Worm (Caenorhabditis elegans) whole organism, L2 larva: ENCODE data around the gene bris-1.

Experiments used
- aly-2 ChIP-seq: fragments of 150-350 bp; optimal IDR thresholded peaks from 2 replicates; lab custom pipeline; 2014; ENCODE audit warnings: missing biosample characterization, missing genetic modification characterization
- egl-27 ChIP-seq: sonication (generic microtip); optimal IDR thresholded peaks from 3 replicates; lab custom pipeline; 2017; ENCODE audit warnings: missing biosample characterization, missing genetic modification reagents, missing genetic modification characterization
- elt-1 ChIP-seq: fragments of 150-350 bp; optimal IDR thresholded peaks from 2 replicates; lab custom pipeline; 2014; ENCODE audit warnings: missing biosample characterization, missing genetic modification characterization
- lin-13 ChIP-seq: fragments of 150-350 bp; optimal IDR thresholded peaks from 2 replicates; lab custom pipeline; 2014; ENCODE audit warnings: missing biosample characterization, missing genetic modification reagents, missing genetic modification characterization
- lin-39 ChIP-seq: fragments of 150-350 bp; optimal IDR thresholded peaks from 2 replicates; lab custom pipeline; 2014; ENCODE audit warnings: missing biosample characterization, missing genetic modification reagents, missing genetic modification characterization
- nhr-12 ChIP-seq: fragments of 150-350 bp; optimal IDR thresholded peaks from 2 replicates; lab custom pipeline; 2014; ENCODE audit warnings: missing biosample characterization, missing genetic modification characterization
- nhr-237 ChIP-seq: fragments of 150-350 bp; optimal IDR thresholded peaks from 2 replicates; lab custom pipeline; 2014; ENCODE audit warnings: missing biosample characterization, missing genetic modification characterization
- unc-62 ChIP-seq: fragments of 150-350 bp; optimal IDR thresholded peaks from 2 replicates; lab custom pipeline; 2014; ENCODE audit warnings: missing biosample characterization, missing genetic modification reagents, missing genetic modification characterization
- zag-1 ChIP-seq: fragments of 150-350 bp; optimal IDR thresholded peaks from 2 replicates; lab custom pipeline; 2014; ENCODE audit warnings: missing biosample characterization, missing genetic modification characterization

- no peak for TF ChIP-seq zag-1 (tag; lab: Kevin White, UChicago)
- no peak for TF ChIP-seq nhr-237 (tag; lab: Kevin White, UChicago)
- no peak for TF ChIP-seq unc-62 (GFP tag; lab: Kevin White, UChicago)
- no peak for TF ChIP-seq elt-1 (tag; lab: Kevin White, UChicago)
- no peak for TF ChIP-seq aly-2
- TF ChIP-seq egl-27 (tag; lab: Kevin White, UChicago), result no peak
- TF ChIP-seq lin-13, result peak; percentile 39
- TF ChIP-seq nhr-12 (tag; lab: Kevin White, UChicago), result no peak
- TF ChIP-seq lin-39 (tag; lab: Kevin White, UChicago), result no peak
These were observed 15.9 kb downstream of the bris-1 start, which contains the start of the genes algn-14 and M02B7.2 for ce11 chrIV:3803252-3803651.
